Fruit fly (Drosophila melanogaster): Measurements from ENCODE around the gene CG42263.

The CG42263 gene

dm6 chr3L:19906780-19907705 is 48.6 kb downstream of the CG42263 start:
- no peak for TF ChIP-seq CG17801 (GFP tag; optimal IDR thresholded peaks at IDR 0.05; ENCODE audit: partially characterized antibody)

DNA sequence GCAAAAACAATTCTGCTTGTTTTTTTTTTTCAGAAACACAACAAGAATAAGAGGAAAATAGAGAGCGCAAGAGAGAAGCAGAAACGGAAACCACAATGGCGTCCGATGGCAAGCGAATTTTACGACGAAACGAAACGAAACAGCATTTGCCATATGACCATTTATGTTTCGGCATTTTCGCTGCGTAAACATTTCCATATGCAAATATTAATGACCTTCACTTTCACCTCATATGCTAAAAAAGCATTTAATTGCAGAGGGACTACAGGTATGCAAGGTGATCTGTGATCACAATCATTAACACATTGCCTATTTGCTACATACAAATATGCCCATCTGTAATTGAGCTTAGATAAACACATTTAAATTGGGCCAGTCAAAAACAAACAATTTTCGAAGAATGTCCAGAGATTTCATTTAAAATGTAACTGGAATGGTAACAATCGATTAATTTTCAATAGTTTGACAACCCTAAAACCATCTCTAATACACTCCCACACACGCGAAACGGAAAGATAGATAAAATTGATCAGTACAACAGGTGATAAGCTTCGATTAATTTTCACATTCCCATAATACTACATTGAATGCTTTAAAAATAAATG is 49.3 kb downstream of the CG42263 start:
- peak; percentile 59 for TF ChIP-seq CG17801 (GFP tag; optimal IDR thresholded peaks at IDR 0.05; ENCODE audit: partially characterized antibody)

DNA sequence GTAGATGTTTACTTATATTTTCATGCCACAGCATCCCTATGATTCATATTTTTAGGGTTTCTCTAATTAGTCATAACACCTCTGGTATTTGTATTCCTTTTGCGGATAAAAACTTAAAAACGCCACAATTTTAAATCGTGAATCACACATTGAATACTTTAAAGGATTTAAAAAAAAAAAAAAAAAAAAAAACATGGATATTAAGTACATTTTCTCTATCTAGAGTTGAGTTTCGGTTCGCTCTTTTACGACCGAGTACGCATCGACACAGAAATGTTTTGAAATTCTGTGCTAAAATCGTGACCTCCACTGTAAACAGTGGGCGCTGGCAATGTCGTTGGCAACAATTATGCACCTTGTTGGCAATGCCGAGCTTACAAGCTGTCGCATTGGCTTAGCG is 50.2 kb downstream of the CG42263 start:
- no peak for TF ChIP-seq CG17801 (GFP tag; optimal IDR thresholded peaks at IDR 0.05; ENCODE audit: partially characterized antibody)

All from ovary, adult (tissue).